Worm (Caenorhabditis elegans): ENCODE results near the gene Y79H2A.3.

- TF ChIP-seq nhr-11 (tag; optimal IDR thresholded peaks at IDR 0.05) = no peak
- TF ChIP-seq nhr-237 (tag; optimal IDR thresholded peaks at IDR 0.05) = no peak
- no peak for TF ChIP-seq ama-1 (optimal IDR thresholded peaks at IDR 0.05)
Measured at ce11 chrIII:12034311-12034710, 17.8 kb downstream of the Y79H2A.3 start.

Measured in whole organism, L3 larva.